Fruit fly (Drosophila melanogaster) whole organism, wandering third instar larva: ENCODE results near the gene Rab3-GAP.
A peak's percentile ranks its signal among the peaks of the same experiment; 100 is the strongest.

Experiments used
- Abd-B ChIP-seq: fragments of >200 bp; optimal IDR thresholded peaks from 2 replicates; lab custom pipeline; 2017; ENCODE audit warnings: missing biosample characterization, missing genetic modification characterization
- CG32264 ChIP-seq: fragments of 200-800 bp; sonication (Bioruptor generic); optimal IDR thresholded peaks from 2 replicates; lab custom pipeline; 2016; ENCODE audit warnings: missing biosample characterization, missing genetic modification characterization
- CG9705 ChIP-seq: fragments of 200-800 bp; sonication (Bioruptor generic); optimal IDR thresholded peaks from 2 replicates; lab custom pipeline; 2018; ENCODE audit warnings: missing biosample characterization, mild to moderate bottlenecking, missing genetic modification characterization
- CrebA ChIP-seq: fragments of 200-800 bp; sonication (Bioruptor generic); optimal IDR thresholded peaks from 2 replicates; lab custom pipeline; 2016; ENCODE audit warnings: missing biosample characterization, mild to moderate bottlenecking, missing genetic modification characterization, borderline replicate concordance
- Dfd ChIP-seq: fragments of >200 bp; optimal IDR thresholded peaks from 2 replicates; lab custom pipeline; 2017; ENCODE audit warnings: missing biosample characterization, missing genetic modification characterization
- Dif ChIP-seq: fragments of 200-275, 200-300 bp; sonication (Bioruptor generic); optimal IDR thresholded peaks from 2 replicates; lab custom pipeline; 2018; ENCODE audit warnings: missing biosample characterization, missing genetic modification characterization; ENCODE audit not compliant: partially characterized antibody
- GATAd ChIP-seq: sonication (Bioruptor generic); optimal IDR thresholded peaks from 2 replicates; lab custom pipeline; 2016; ENCODE audit warnings: missing biosample characterization, missing genetic modification characterization
- HLH106 ChIP-seq: fragments of 200-800 bp; optimal IDR thresholded peaks from 3 replicates; lab custom pipeline; 2019; ENCODE audit warnings: missing biosample characterization, mild to moderate bottlenecking, missing genetic modification characterization, moderate library complexity
- Hnf4 ChIP-seq: fragments of 200-800 bp; sonication (Bioruptor generic); optimal IDR thresholded peaks from 2 replicates; lab custom pipeline; 2016; ENCODE audit warnings: missing biosample characterization, mild to moderate bottlenecking, missing genetic modification characterization
- Hr78 ChIP-seq: fragments of >200 bp; optimal IDR thresholded peaks from 2 replicates; lab custom pipeline; 2017; ENCODE audit warnings: missing biosample characterization, missing genetic modification characterization
- Hr83 ChIP-seq: fragments of 200-300 bp; sonication (Bioruptor generic); optimal IDR thresholded peaks from 2 replicates; lab custom pipeline; 2016; ENCODE audit warnings: missing biosample characterization, mild to moderate bottlenecking, missing genetic modification characterization, moderate library complexity; ENCODE audit not compliant: poor library complexity, severe bottlenecking
- Jra ChIP-seq: sonication (Bioruptor generic); optimal IDR thresholded peaks from 2 replicates; lab custom pipeline; 2016; ENCODE audit warnings: missing biosample characterization, missing genetic modification characterization
- Mio ChIP-seq: sonication (Bioruptor generic); optimal IDR thresholded peaks from 2 replicates; lab custom pipeline; 2016; ENCODE audit warnings: missing biosample characterization, missing genetic modification characterization
- Myc ChIP-seq: fragments of >200 bp; optimal IDR thresholded peaks from 2 replicates; lab custom pipeline; 2017
- N ChIP-seq: fragments of >200 bp; optimal IDR thresholded peaks from 2 replicates; lab custom pipeline; 2018; ENCODE audit warnings: missing biosample characterization, missing external identifiers, missing genetic modification characterization
- OdsH ChIP-seq: fragments of 200-800 bp; sonication (Bioruptor generic); optimal IDR thresholded peaks from 2 replicates; lab custom pipeline; 2016; ENCODE audit warnings: missing biosample characterization, mild to moderate bottlenecking, missing genetic modification characterization
- Rel ChIP-seq, 2 experiments: fragments of 200-800 bp; sonication (Bioruptor generic) in 1 of 2; optimal IDR thresholded peaks; 2 replicates in 1 of 2; 3 replicates in 1 of 2; lab custom pipeline; 2016 to 2019; ENCODE audit warnings: mild to moderate bottlenecking in 2 of 2, missing biosample characterization in 2 of 2, missing genetic modification characterization in 2 of 2, moderate library complexity in 1 of 2
- Sp1 ChIP-seq: fragments of 200-800 bp; sonication (Bioruptor generic); optimal IDR thresholded peaks from 3 replicates; lab custom pipeline; 2019; ENCODE audit warnings: missing biosample characterization, mild to moderate bottlenecking, missing genetic modification characterization, moderate library complexity
- Vsx2 ChIP-seq: fragments of 200-300, 225-300 bp; sonication (Bioruptor generic); optimal IDR thresholded peaks from 2 replicates; lab custom pipeline; 2018; ENCODE audit warnings: missing biosample characterization, missing genetic modification characterization; ENCODE audit not compliant: partially characterized antibody
- br ChIP-seq: fragments of 200-800 bp; sonication (Bioruptor generic); optimal IDR thresholded peaks from 2 replicates; lab custom pipeline; 2016; ENCODE audit warnings: missing biosample characterization, missing genetic modification characterization
- brk ChIP-seq: fragments of 200-800 bp; sonication (Bioruptor generic); optimal IDR thresholded peaks from 2 replicates; lab custom pipeline; 2016; ENCODE audit warnings: missing biosample characterization, mild to moderate bottlenecking, missing genetic modification characterization
- dl ChIP-seq, 2 experiments: fragments of 175-275, 200-275 bp in 1 of 2; fragments of 200-275 bp in 1 of 2; sonication (Bioruptor generic); optimal IDR thresholded peaks; lab custom pipeline; 2018; ENCODE audit warnings: mild to moderate bottlenecking in 2 of 2, missing biosample characterization in 2 of 2, missing genetic modification characterization in 2 of 2, moderate library complexity in 2 of 2; ENCODE audit not compliant: partially characterized antibody in 2 of 2, insufficient read depth in 1 of 2
- dmrt93B ChIP-seq: fragments of 200-800 bp; sonication (Bioruptor generic); optimal IDR thresholded peaks from 2 replicates; lab custom pipeline; 2018; ENCODE audit warnings: missing biosample characterization, mild to moderate bottlenecking, missing genetic modification characterization
- dsf ChIP-seq: sonication (Bioruptor generic); optimal IDR thresholded peaks from 2 replicates; lab custom pipeline; 2016; ENCODE audit warnings: missing biosample characterization, missing genetic modification characterization, borderline replicate concordance
- ey ChIP-seq: fragments of 200-800 bp; sonication (Bioruptor generic); optimal IDR thresholded peaks from 2 replicates; lab custom pipeline; 2016; ENCODE audit warnings: missing biosample characterization, missing genetic modification characterization
- foxo ChIP-seq, 2 experiments: fragments of 200-800 bp; sonication (Bioruptor generic); optimal IDR thresholded peaks; 2 replicates in 1 of 2; 3 replicates in 1 of 2; lab custom pipeline; 2016 to 2017; ENCODE audit warnings: missing biosample characterization in 2 of 2, missing genetic modification characterization in 2 of 2
- fru ChIP-seq: fragments of 200-800 bp; sonication (Bioruptor generic); optimal IDR thresholded peaks from 3 replicates; lab custom pipeline; 2016; ENCODE audit warnings: missing biosample characterization, mild to moderate bottlenecking, missing genetic modification characterization
- h ChIP-seq: fragments of 200-800 bp; sonication (Bioruptor generic); optimal IDR thresholded peaks from 3 replicates; lab custom pipeline; 2016; ENCODE audit warnings: missing biosample characterization, mild to moderate bottlenecking, missing genetic modification characterization
- jim ChIP-seq: fragments of 175-275, 200-325 bp; sonication (Bioruptor generic); optimal IDR thresholded peaks from 2 replicates; lab custom pipeline; 2016; ENCODE audit warnings: missing biosample characterization, mild to moderate bottlenecking, missing genetic modification characterization
- lola ChIP-seq: fragments of >200 bp; optimal IDR thresholded peaks from 2 replicates; lab custom pipeline; 2017; ENCODE audit warnings: missing biosample characterization, missing genetic modification characterization
- pan ChIP-seq: fragments of >200 bp; optimal IDR thresholded peaks from 2 replicates; lab custom pipeline; 2017
- psq ChIP-seq: fragments of 200-800 bp; sonication (Bioruptor generic); optimal IDR thresholded peaks from 3 replicates; lab custom pipeline; 2017; ENCODE audit warnings: missing biosample characterization, mild to moderate bottlenecking, missing genetic modification characterization, moderate library complexity
- rgr ChIP-seq: fragments of 200-800 bp; sonication (Bioruptor generic); optimal IDR thresholded peaks from 3 replicates; lab custom pipeline; 2016; ENCODE audit warnings: missing biosample characterization, mild to moderate bottlenecking, missing genetic modification characterization
- sage ChIP-seq: fragments of 200-800 bp; sonication (Bioruptor generic); optimal IDR thresholded peaks from 2 replicates; lab custom pipeline; 2016; ENCODE audit warnings: missing biosample characterization, mild to moderate bottlenecking, missing genetic modification characterization
- sv ChIP-seq: fragments of 200-800 bp; sonication (Bioruptor generic); optimal IDR thresholded peaks from 3 replicates; lab custom pipeline; 2016; ENCODE audit warnings: missing biosample characterization, missing genetic modification characterization
- tai ChIP-seq: sonication (Bioruptor generic); optimal IDR thresholded peaks from 2 replicates; lab custom pipeline; 2016; ENCODE audit warnings: missing biosample characterization, missing genetic modification characterization
- usp ChIP-seq: fragments of >200 bp; optimal IDR thresholded peaks from 2 replicates; lab custom pipeline; 2017; ENCODE audit warnings: missing biosample characterization, missing genetic modification characterization
- woc ChIP-seq: sonication (Bioruptor generic); optimal IDR thresholded peaks from 2 replicates; lab custom pipeline; 2016; ENCODE audit warnings: missing biosample characterization, mild to moderate bottlenecking, missing genetic modification characterization

Gene Rab3-GAP

dm6 chr2L:12011682-12012655 is 51.0 kb downstream of the Rab3-GAP start:
- TF ChIP-seq tai (GFP tag; lab: Kevin White, UChicago) (no peak), dsf (GFP tag; lab: Kevin White, UChicago) (no peak), N (no peak), foxo (GFP tag; optimal IDR thresholded peaks at IDR 0.05; lab: Kevin White, UChicago) (peak; percentile 66 to 88), jim (GFP tag; lab: Kevin White, UChicago) (no peak), HLH106 (tag; lab: Kevin White, UChicago) (peak; percentile 82), Hnf4 (GFP tag; lab: Kevin White, UChicago) (peak; percentile 73), dl (GFP tag; optimal IDR thresholded peaks at IDR 0.05; lab: Kevin White, UChicago; ENCODE audit: insufficient read depth in 1 of 2, partially characterized antibody in 2 of 2) (peak; percentile 69 to 78), Abd-B (GFP tag; lab: Kevin White, UChicago) (no peak), ey (GFP tag; lab: Kevin White, UChicago) (peak; percentile 76), rgr (GFP tag; lab: Kevin White, UChicago) (peak; percentile 66), sv (peak; percentile 59), usp (GFP tag; lab: Kevin White, UChicago) (no peak), h (GFP tag; lab: Kevin White, UChicago) (peak; percentile 96), pan (lab: Kevin White, UChicago) (no peak), CG9705 (GFP tag; lab: Kevin White, UChicago) (peak; percentile 57), Mio (GFP tag; lab: Kevin White, UChicago) (no peak), Hr83 (GFP tag; lab: Kevin White, UChicago) (peak; percentile 98), woc (GFP tag; lab: Kevin White, UChicago) (peak; percentile 91), Myc (no peak), Jra (GFP tag; lab: Kevin White, UChicago) (peak; percentile 61), dmrt93B (GFP tag; lab: Kevin White, UChicago) (peak; percentile 51), psq (peak; percentile 65), Rel (GFP tag; optimal IDR thresholded peaks at IDR 0.05; lab: Kevin White, UChicago) (no peak), Rel (tag; optimal IDR thresholded peaks at IDR 0.05; lab: Kevin White, UChicago) (peak; percentile 94), Dfd (GFP tag; lab: Kevin White, UChicago) (no peak), Sp1 (GFP tag; lab: Kevin White, UChicago) (peak; percentile 68), sage (GFP tag; lab: Kevin White, UChicago) (no peak), Vsx2 (no peak), fru (GFP tag; lab: Kevin White, UChicago) (peak; percentile 91), Dif (GFP tag; lab: Kevin White, UChicago) (no peak), CG32264 (peak; percentile 60), Hr78 (GFP tag; lab: Kevin White, UChicago) (no peak), OdsH (GFP tag; lab: Kevin White, UChicago) (peak; percentile 74), br (GFP tag; lab: Kevin White, UChicago) (peak; percentile 87)
- TF ChIP-seq, all 38 proteins: peak for 20

- TF ChIP-seq Hr83 (GFP tag; lab: Kevin White, UChicago) (peak; percentile 2), CG32264 (peak; percentile 56), rgr (GFP tag; lab: Kevin White, UChicago) (peak; percentile 86), foxo (GFP tag; optimal IDR thresholded peaks at IDR 0.05; lab: Kevin White, UChicago) (peak in 1 of 2 experiments; percentile 92), dl (GFP tag; optimal IDR thresholded peaks at IDR 0.05; lab: Kevin White, UChicago; ENCODE audit: insufficient read depth in 1 of 2, partially characterized antibody in 2 of 2) (peak; percentile 46 to 78), Vsx2 (no peak), N (no peak), Jra (GFP tag; lab: Kevin White, UChicago) (peak; percentile 77), HLH106 (tag; lab: Kevin White, UChicago) (peak; percentile 97), Abd-B (GFP tag; lab: Kevin White, UChicago) (no peak), lola (GFP tag; lab: Kevin White, UChicago) (no peak), ey (GFP tag; lab: Kevin White, UChicago) (peak; percentile 92), pan (lab: Kevin White, UChicago) (no peak), dmrt93B (GFP tag; lab: Kevin White, UChicago) (peak; percentile 91), woc (GFP tag; lab: Kevin White, UChicago) (peak; percentile 91), usp (GFP tag; lab: Kevin White, UChicago) (no peak), Hnf4 (GFP tag; lab: Kevin White, UChicago) (peak; percentile 75), Sp1 (GFP tag; lab: Kevin White, UChicago) (peak; percentile 96), jim (GFP tag; lab: Kevin White, UChicago) (no peak), Hr78 (GFP tag; lab: Kevin White, UChicago) (no peak), brk (no peak), dsf (GFP tag; lab: Kevin White, UChicago) (peak; percentile 4), Myc (no peak), br (GFP tag; lab: Kevin White, UChicago) (peak; percentile 92), Dif (GFP tag; lab: Kevin White, UChicago) (no peak), CG9705 (GFP tag; lab: Kevin White, UChicago) (peak; percentile 95), h (GFP tag; lab: Kevin White, UChicago) (peak; percentile 92), CrebA (no peak), GATAd (GFP tag; lab: Kevin White, UChicago) (no peak), tai (GFP tag; lab: Kevin White, UChicago) (no peak), sage (GFP tag; lab: Kevin White, UChicago) (peak; percentile 84), OdsH (GFP tag; lab: Kevin White, UChicago) (peak; percentile 91), fru (GFP tag; lab: Kevin White, UChicago) (peak; percentile 91), Mio (GFP tag; lab: Kevin White, UChicago) (peak; percentile 32)
These were observed 51.9 kb downstream of the Rab3-GAP start for dm6 chr2L:12010877-12011666.
